Fruit fly (Drosophila melanogaster): ENCODE measurements around the gene sba.

Gene sba

dm6 chr3R:23939921-23940839 is 17.4 kb upstream of the sba start (continued):
- TF ChIP-seq Ptx1 (GFP tag; IDR thresholded peaks at IDR 0.05): no peak; the same call in 1 of the 2 replicates
- TF ChIP-seq CG17829 (tag; optimal IDR thresholded peaks at IDR 0.05): peak; percentile 52
- peak; percentile 50 for TF ChIP-seq CG2116 (GFP tag; optimal IDR thresholded peaks at IDR 0.05)
- TF ChIP-seq lov (optimal IDR thresholded peaks at IDR 0.05): no peak
- peak; percentile 93 for TF ChIP-seq lov (GFP tag; IDR thresholded peaks at IDR 0.05)
- TF ChIP-seq ken (GFP tag; IDR thresholded peaks at IDR 0.05): peak; percentile 37; the same call in 1 of the 3 replicates
- peak; percentile 72 for TF ChIP-seq stc (GFP tag; IDR thresholded peaks at IDR 0.05)
- TF ChIP-seq Camta (GFP tag; optimal IDR thresholded peaks at IDR 0.05): peak; percentile 70
- peak; percentile 63; the same call in 2 of the 3 replicates for TF ChIP-seq B-H1 (GFP tag; IDR thresholded peaks at IDR 0.05)
- TF ChIP-seq CG8924 (tag; optimal IDR thresholded peaks at IDR 0.05): peak; percentile 78
- TF ChIP-seq CG15514 (GFP tag; optimal IDR thresholded peaks at IDR 0.05): peak; percentile 80
- peak; percentile 19 for TF ChIP-seq CG8944 (GFP tag; optimal IDR thresholded peaks at IDR 0.05)
- TF ChIP-seq CG7928 (GFP tag; optimal IDR thresholded peaks at IDR 0.05): peak; percentile 51
- peak; percentile 73 for TF ChIP-seq ewg (GFP tag; optimal IDR thresholded peaks at IDR 0.05)
- TF ChIP-seq HHEX (GFP tag; optimal IDR thresholded peaks at IDR 0.05): peak; percentile 88
- peak; percentile 13 for TF ChIP-seq stwl (tag; optimal IDR thresholded peaks at IDR 0.05)
- no peak for TF ChIP-seq yki (optimal IDR thresholded peaks at IDR 0.05)
- peak; percentile 63 for TF ChIP-seq CG10267 (tag; optimal IDR thresholded peaks at IDR 0.05)
- TF ChIP-seq Ravus (GFP tag; IDR thresholded peaks at IDR 0.05): no peak; the same call in 1 of the 2 replicates
- peak; percentile 38 for TF ChIP-seq MESR4 (GFP tag; optimal IDR thresholded peaks at IDR 0.05)
- no peak for TF ChIP-seq CG13287 (GFP tag; IDR thresholded peaks at IDR 0.05; ENCODE audit: partially characterized antibody)
- no peak for TF ChIP-seq Lim3 (GFP tag; IDR thresholded peaks at IDR 0.05)
- peak; percentile 60; the same call in 1 of the 3 replicates for TF ChIP-seq CG11093 (GFP tag; IDR thresholded peaks at IDR 0.05)
- TF ChIP-seq gem (tag; optimal IDR thresholded peaks at IDR 0.05): peak; percentile 84
- TF ChIP-seq CG1024 (GFP tag; IDR thresholded peaks at IDR 0.05): peak; percentile 83; the same call in 1 of the 2 replicates
- no peak for TF ChIP-seq Dref (GFP tag; IDR thresholded peaks at IDR 0.05)
- no peak for TF ChIP-seq HmgD (GFP tag; optimal IDR thresholded peaks at IDR 0.05)
- TF ChIP-seq CG7357 (GFP tag; IDR thresholded peaks at IDR 0.05): no peak
- TF ChIP-seq dm (GFP tag; optimal IDR thresholded peaks at IDR 0.05): peak; percentile 15
- peak; percentile 90 for TF ChIP-seq CG12071 (GFP tag; optimal IDR thresholded peaks at IDR 0.05)
- peak; percentile 81 for TF ChIP-seq CG13123 (GFP tag; optimal IDR thresholded peaks at IDR 0.05)
- peak; percentile 39 for TF ChIP-seq Atf3 (GFP tag; optimal IDR thresholded peaks at IDR 0.05)
- peak; percentile 95 for TF ChIP-seq Vsx1 (GFP tag; optimal IDR thresholded peaks at IDR 0.05)
- peak; percentile 63 for TF ChIP-seq CG12391 (tag; optimal IDR thresholded peaks at IDR 0.05)
- no peak for TF ChIP-seq prd (optimal IDR thresholded peaks at IDR 0.05)
- peak; percentile 33; the same call in 2 of the 3 replicates for TF ChIP-seq prd (GFP tag; IDR thresholded peaks at IDR 0.05)
- peak; percentile 99 for TF ChIP-seq CG13894 (tag; optimal IDR thresholded peaks at IDR 0.05)
- TF ChIP-seq inv (GFP tag; IDR thresholded peaks at IDR 0.05; ENCODE audit: partially characterized antibody): no peak
- TF ChIP-seq Sry-δ (GFP tag; optimal IDR thresholded peaks at IDR 0.05): no peak
- peak; percentile 78 for TF ChIP-seq Atf6 (GFP tag; IDR thresholded peaks at IDR 0.05)
- peak; percentile 69 for TF ChIP-seq CG15479 (GFP tag; optimal IDR thresholded peaks at IDR 0.05)
- TF ChIP-seq CG17568 (GFP tag; optimal IDR thresholded peaks at IDR 0.05): peak; percentile 94
- TF ChIP-seq grn (GFP tag; optimal IDR thresholded peaks at IDR 0.05): peak; percentile 92
- TF ChIP-seq Spps (tag; optimal IDR thresholded peaks at IDR 0.05): peak; percentile 75
- TF ChIP-seq eyg (GFP tag; optimal IDR thresholded peaks at IDR 0.05): peak; percentile 12
- no peak for TF ChIP-seq usp (GFP tag; optimal IDR thresholded peaks at IDR 0.05)
- TF ChIP-seq pzg (GFP tag; optimal IDR thresholded peaks at IDR 0.05): no peak
- peak; percentile 71 for TF ChIP-seq rib (GFP tag; IDR thresholded peaks at IDR 0.05)
- peak; percentile 72 for TF ChIP-seq CG34376 (GFP tag; optimal IDR thresholded peaks at IDR 0.05)

Measured in whole organism, embryonic.